Fruit fly (Drosophila melanogaster) whole organism: ENCODE results near the gene CG11980.

Experiments
- CG8478 ChIP-seq: fragments of >200 bp; optimal IDR thresholded peaks from 2 replicates; lab custom pipeline; 2018; ENCODE audit warnings: inconsistent platforms
- Dll ChIP-seq: fragments of >200 bp; optimal IDR thresholded peaks from 2 replicates; lab custom pipeline; 2017
- EcR ChIP-seq, 2 experiments: fragments of >200 bp; optimal IDR thresholded peaks; 2 replicates each; lab custom pipeline; 2017; ENCODE audit warnings: missing biosample characterization in 2 of 2, missing genetic modification characterization in 2 of 2, missing genetic modification reagents in 2 of 2
- pan ChIP-seq: fragments of >200 bp; optimal IDR thresholded peaks from 2 replicates; lab custom pipeline; 2017
- psq ChIP-seq: fragments of >200 bp; optimal IDR thresholded peaks from 2 replicates; lab custom pipeline; 2017
- usp ChIP-seq: fragments of >200 bp; optimal IDR thresholded peaks from 2 replicates; lab custom pipeline; 2017; ENCODE audit warnings: missing biosample characterization, missing genetic modification characterization, mixed read lengths

The CG11980 gene

DNA sequence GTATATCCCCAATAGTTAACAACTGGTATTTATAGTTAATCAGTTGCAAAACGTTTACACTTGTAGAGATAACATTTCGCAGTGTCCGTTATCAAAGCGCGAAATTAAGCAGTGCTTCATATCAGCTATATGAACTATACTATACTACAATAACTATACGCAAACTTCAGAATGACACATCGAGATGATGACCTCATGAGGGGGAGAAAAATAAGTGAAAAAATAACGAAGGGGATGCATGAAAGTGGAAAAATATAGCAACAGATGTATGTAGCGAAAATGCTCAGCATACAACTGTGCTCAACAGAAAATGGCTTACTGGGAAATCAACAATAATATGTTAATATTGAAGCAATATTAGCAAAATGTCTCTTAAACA lies 26.9 kb downstream of the CG11980 start:
- TF ChIP-seq Dll (lab: Kevin White, UChicago) (no peak), pan (lab: Kevin White, UChicago) (no peak), psq (lab: Kevin White, UChicago) (no peak), CG8478 (lab: Kevin White, UChicago) (no peak), EcR (GFP tag; optimal IDR thresholded peaks at IDR 0.05; lab: Kevin White, UChicago) (no peak), usp (GFP tag; lab: Kevin White, UChicago) (no peak)

DNA sequence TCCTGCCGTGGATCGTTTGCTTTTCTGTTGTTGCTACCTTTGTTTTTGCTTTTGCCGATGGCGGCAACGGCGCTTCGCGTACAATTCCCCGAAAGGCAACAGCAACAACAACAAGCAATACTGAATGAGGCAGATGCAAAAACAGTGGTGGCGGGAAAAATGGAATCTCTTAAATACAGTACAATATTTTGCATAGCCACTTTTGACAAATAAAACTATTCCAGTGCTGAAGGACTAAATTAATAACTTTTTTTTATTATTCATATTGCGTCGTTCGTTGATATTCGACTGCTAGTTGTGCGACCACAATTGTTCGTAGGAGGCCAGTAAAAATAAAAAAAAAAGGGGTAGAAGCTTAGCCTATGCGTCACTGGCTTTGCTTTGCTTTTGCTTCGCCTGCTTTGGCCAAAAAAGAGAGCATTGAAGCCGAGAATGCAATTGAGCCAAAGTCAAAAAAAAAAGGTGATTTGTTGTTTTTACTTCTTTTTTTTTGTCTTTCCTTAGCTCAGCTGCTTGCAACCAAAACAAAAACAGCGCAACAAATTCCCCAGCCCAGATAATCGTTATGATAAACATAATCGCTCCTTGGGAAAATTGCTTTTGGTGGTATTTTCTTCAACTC lies 28.1 kb downstream of the CG11980 start:
- no peak for TF ChIP-seq CG8478 (lab: Kevin White, UChicago)
- TF ChIP-seq pan (lab: Kevin White, UChicago) = no peak
- no peak for TF ChIP-seq Dll (lab: Kevin White, UChicago)
- no peak for TF ChIP-seq psq (lab: Kevin White, UChicago)
- no peak for TF ChIP-seq usp (GFP tag; lab: Kevin White, UChicago)

DNA sequence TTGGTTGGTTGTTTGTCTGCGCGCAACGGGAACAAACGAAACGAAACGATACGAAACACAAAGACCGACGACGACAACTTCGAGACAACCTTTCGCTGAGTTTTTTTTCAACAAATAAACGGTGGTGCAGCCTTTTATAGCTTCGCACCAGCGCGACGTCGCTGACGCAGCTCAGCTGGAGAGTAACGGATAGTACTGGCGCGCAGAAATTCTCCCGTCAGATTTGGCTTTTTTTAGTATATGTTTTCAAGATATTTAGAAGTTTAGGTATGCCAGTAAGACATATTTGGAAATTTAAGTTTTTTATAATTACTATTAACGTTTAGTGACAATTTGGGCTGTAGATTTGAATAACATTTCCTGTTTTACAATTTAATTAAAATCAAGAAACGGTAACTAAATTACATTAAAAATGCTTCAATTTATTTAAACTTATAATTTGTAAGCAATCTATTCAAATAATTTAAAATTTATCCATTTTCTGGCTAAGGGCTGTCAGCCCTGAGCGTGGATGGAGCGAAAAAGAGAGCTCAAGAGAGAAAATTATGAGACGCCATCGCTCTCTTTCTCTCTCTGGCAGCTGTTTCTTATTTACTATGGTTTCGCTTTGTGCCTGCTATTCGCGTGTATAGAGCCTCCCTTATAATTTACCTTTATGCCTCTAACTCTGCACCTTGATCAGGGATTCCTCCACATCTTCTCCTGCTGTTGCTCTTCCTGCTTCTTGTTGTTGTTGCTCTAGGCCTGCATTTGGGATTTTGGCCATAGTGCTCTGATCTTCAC lies 30.0 kb downstream of the CG11980 start:
- TF ChIP-seq EcR (GFP tag; optimal IDR thresholded peaks at IDR 0.05; lab: Kevin White, UChicago) = no peak
- TF ChIP-seq Dll (lab: Kevin White, UChicago) = no peak
- TF ChIP-seq pan (lab: Kevin White, UChicago) = no peak
- no peak for TF ChIP-seq psq (lab: Kevin White, UChicago)
- no peak for TF ChIP-seq usp (GFP tag; lab: Kevin White, UChicago)
- no peak for TF ChIP-seq CG8478 (lab: Kevin White, UChicago)

DNA sequence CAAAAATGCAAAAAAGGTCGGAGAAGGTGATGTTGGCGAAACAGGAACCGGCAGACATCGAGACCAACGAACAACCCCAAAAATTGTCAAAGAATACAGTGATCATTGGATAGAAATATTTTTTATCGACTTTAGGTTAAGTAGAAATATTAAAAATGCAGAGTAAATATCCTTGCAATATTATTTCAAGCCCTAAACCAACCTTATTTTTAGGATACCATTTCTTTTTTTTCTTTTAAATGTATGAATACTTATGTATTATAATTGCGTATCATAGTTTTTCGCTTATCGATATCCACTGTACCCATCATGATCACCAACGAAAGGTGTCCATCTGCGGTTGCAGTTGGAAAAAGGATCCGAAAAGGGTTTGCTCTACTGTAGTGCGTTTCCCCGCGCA lies 31.4 kb downstream of the CG11980 start:
- TF ChIP-seq psq (lab: Kevin White, UChicago) (no peak), pan (lab: Kevin White, UChicago) (no peak), usp (GFP tag; lab: Kevin White, UChicago) (no peak), CG8478 (lab: Kevin White, UChicago) (no peak), Dll (lab: Kevin White, UChicago) (no peak)

DNA sequence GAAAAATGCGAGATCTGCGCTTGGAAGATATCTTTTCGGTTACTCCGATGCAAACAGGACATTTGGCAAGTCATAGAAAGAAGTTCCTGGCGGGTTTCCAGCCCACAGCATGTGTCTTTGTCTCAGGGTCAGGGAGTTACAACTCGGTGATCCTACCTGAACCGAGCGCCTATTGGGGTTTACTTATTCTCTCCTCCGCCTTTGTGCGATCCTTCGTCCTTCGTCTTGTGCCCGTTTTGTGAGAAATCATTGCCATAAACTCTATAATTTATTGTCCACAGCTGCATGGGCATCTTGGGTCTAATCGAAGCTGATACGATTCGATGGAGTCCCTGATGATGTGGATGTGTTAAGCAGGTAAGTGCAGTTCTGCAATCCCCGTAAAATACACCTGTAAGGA lies 34.1 kb downstream of the CG11980 start:
- no peak for TF ChIP-seq CG8478 (lab: Kevin White, UChicago)
- no peak for TF ChIP-seq psq (lab: Kevin White, UChicago)
- TF ChIP-seq pan (lab: Kevin White, UChicago) = no peak
- TF ChIP-seq Dll (lab: Kevin White, UChicago) = no peak
- no peak for TF ChIP-seq usp (GFP tag; lab: Kevin White, UChicago)
- no peak for TF ChIP-seq EcR (GFP tag; optimal IDR thresholded peaks at IDR 0.05; lab: Kevin White, UChicago)

DNA sequence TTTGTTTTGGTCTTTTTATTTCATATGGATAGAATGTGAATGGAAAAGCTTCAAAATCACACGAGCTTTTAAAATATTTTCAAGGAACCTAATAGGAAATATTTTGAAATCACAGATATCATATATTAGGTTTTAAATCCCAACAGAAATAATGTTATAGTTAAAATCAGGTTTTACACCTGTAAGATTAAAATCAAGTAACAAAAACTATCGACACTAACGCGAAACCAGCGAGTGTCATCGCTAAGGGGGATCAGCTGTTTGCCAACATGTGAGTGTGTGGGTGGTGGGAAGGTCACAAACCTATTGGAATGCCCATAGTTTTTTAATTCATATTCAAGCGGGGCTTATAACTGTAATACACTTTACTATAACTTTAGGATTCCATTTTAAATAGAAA lies 34.8 kb downstream of the CG11980 start, which contains the start of gene hyx:
hyx (plus strand) TSS at position 109 of the 400 bp plus-strand sequence.
- TF ChIP-seq pan (lab: Kevin White, UChicago) (no peak), CG8478 (lab: Kevin White, UChicago) (no peak), usp (GFP tag; lab: Kevin White, UChicago) (no peak), EcR (GFP tag; optimal IDR thresholded peaks at IDR 0.05; lab: Kevin White, UChicago) (no peak), Dll (lab: Kevin White, UChicago) (no peak), psq (lab: Kevin White, UChicago) (no peak)

DNA sequence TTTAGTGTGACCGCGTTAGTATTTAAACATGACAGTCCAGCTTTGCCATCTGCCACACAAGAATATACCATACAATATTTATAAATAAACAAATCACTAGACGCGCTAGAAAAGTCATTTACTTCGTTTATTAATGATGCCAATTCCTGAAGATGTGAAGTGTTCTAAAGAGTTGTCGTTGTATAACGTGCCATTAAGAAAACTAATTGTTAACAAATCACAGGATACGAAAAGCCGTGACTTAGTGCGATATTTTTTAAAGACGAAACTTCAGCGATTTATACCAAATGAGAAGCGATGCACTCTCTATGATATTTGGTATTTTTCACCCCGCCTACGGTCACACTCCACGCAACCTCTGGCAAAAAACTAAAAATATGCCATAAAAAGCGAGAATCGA lies 35.6 kb downstream of the CG11980 start, which contains the start of gene neur:
neur (minus strand) TSS at position 24 of the 400 bp plus-strand sequence.
- no peak for TF ChIP-seq Dll (lab: Kevin White, UChicago)
- no peak for TF ChIP-seq pan (lab: Kevin White, UChicago)
- TF ChIP-seq CG8478 (lab: Kevin White, UChicago) = no peak
- no peak for TF ChIP-seq usp (GFP tag; lab: Kevin White, UChicago)
- no peak for TF ChIP-seq EcR (GFP tag; optimal IDR thresholded peaks at IDR 0.05; lab: Kevin White, UChicago)
- no peak for TF ChIP-seq psq (lab: Kevin White, UChicago)

DNA sequence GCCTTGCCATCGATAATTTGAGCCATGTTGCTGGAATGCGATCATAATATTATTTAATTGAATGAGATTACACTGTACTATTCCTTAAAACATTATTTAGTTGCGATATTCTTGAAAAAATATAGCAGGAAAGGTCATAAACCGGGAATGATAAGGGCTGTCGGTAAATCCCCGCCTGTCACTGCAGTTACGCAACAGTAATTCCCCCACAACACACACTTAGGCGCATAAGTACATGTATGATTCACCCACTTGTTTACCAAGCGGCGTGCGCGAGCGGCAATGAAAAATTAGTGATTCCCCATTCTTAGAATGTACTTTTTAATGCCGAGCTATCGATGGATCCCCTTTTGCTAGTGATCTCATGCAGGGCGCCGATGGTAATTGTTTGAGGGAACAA lies 39.8 kb downstream of the CG11980 start:
- TF ChIP-seq psq (lab: Kevin White, UChicago) (no peak), CG8478 (lab: Kevin White, UChicago) (no peak), usp (GFP tag; lab: Kevin White, UChicago) (no peak), pan (lab: Kevin White, UChicago) (no peak), EcR (GFP tag; optimal IDR thresholded peaks at IDR 0.05; lab: Kevin White, UChicago) (no peak), Dll (lab: Kevin White, UChicago) (no peak)

DNA sequence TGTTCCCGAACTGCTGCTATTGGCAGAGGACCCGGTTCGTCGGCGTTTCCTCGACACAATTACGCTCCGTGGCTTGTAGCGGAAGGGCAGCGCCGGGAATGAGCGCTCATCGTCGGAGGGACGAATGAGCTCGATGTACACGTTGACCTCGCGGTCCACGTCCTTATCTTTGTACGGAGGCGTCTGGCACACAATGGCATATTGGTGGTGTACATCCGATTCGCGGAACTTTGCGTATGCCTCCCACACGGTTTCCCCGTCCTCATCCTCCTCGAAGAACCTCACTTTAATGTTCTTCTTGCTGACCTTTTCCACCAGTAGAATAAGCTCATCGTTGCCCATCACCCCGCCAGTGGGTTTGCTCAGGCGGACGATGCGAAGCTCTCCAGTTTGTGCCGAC lies 41.9 kb downstream of the CG11980 start:
- TF ChIP-seq usp (GFP tag; lab: Kevin White, UChicago) = no peak
- TF ChIP-seq CG8478 (lab: Kevin White, UChicago) = no peak
- TF ChIP-seq pan (lab: Kevin White, UChicago) = no peak
- TF ChIP-seq psq (lab: Kevin White, UChicago) = no peak
- TF ChIP-seq Dll (lab: Kevin White, UChicago) = no peak
- TF ChIP-seq EcR (GFP tag; optimal IDR thresholded peaks at IDR 0.05; lab: Kevin White, UChicago) = no peak

DNA sequence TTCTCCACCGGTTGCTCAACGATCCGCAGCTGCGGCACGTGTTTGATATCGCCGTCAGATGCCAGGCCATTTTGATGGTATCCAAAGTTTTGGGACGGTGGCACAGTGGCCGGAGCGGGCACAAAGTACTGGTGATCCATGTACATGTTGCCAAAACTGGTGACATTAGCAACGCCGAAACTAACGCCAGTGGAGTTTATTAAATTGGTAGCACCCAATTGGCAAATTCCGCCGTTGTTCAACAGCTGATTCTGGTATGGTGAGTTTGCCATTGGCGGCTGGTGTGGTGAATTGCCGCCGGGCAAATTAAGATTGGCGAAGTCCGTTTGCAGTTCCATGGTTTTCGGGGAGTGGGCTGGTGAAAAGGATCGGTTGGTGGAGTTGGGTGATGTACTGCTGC lies 43.1 kb downstream of the CG11980 start:
- TF ChIP-seq pan (lab: Kevin White, UChicago) (no peak), EcR (GFP tag; optimal IDR thresholded peaks at IDR 0.05; lab: Kevin White, UChicago) (no peak)
